Worm (Caenorhabditis elegans): ENCODE measurements around the gene K02F3.9.

K02F3.9 gene

DNA sequence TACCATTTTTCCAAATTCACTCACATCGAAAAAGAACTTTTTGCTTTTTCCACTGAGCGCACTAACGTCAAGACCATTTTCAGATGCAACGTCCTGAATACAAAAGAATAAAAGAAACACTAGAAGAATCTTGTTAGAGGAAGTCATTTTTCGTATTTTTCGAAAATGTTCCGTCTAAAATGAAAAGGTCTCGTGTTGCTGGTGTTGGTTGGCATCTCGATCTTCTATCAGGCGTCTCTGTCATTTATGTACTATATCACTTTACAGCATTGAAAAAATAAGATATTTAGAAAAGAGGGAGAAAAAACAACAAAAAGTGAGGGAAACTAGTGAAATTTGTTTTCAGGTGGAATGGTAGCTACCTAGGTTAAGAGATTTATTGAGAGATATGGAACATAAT lies at the start of gene K02F3.9:
Gene K02F3.9, minus strand, starts transcription at position 190 of the 400 bp plus-strand sequence.
- peak; percentile 18 for TF ChIP-seq nhr-71 (tag; optimal IDR thresholded peaks at IDR 0.05)
- TF ChIP-seq xbp-1 (tag; optimal IDR thresholded peaks at IDR 0.05), result no peak
- TF ChIP-seq lin-14 (GFP tag; optimal IDR thresholded peaks at IDR 0.05), result peak; percentile 35
- no peak for TF ChIP-seq nhr-12 (tag; optimal IDR thresholded peaks at IDR 0.05)
- no peak for TF ChIP-seq nhr-11 (tag; optimal IDR thresholded peaks at IDR 0.05)
- no peak for TF ChIP-seq sox-4 (tag; optimal IDR thresholded peaks at IDR 0.05)
- TF ChIP-seq rnt-1 (tag; optimal IDR thresholded peaks at IDR 0.05), result peak; percentile 23
- no peak for TF ChIP-seq nhr-19 (GFP tag; conservative IDR thresholded peaks at IDR 0.05)
- peak; percentile 1 for TF ChIP-seq nhr-85 (tag)
- peak; percentile 3 for TF ChIP-seq mep-1 (tag; optimal IDR thresholded peaks at IDR 0.05)
- peak; percentile 93 for TF ChIP-seq pag-3 (tag; optimal IDR thresholded peaks at IDR 0.05; ENCODE audit: borderline replicate concordance, insufficient read depth)
- TF ChIP-seq lin-13 (GFP tag; optimal IDR thresholded peaks at IDR 0.05), result no peak
- no peak for TF ChIP-seq alr-1 (tag; optimal IDR thresholded peaks at IDR 0.05; ENCODE audit: borderline replicate concordance)

DNA sequence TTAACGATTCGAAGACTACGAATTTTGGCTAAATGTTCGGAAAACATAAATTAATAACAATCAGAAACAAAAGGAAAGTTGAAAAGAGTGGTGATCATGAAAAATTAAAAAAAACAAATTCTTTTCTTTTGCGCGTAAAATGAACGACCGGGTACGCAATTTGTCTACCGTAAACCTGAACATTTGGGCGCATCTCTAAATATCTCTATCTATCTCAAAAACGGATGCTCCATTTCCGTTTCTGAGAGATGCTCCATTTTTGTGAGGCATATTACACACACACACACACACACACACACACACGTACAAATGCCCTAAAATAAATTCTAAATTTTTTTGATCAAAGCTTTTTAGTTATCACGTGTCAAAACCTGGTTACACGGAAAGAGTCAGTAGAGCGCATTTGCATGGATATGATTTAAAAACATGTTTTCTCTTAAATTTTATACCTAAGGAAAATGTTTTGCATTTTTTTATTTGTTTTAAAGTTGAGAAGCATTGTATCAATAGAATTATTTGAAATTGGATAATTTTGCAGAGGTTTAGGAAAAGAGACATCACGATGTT lies 47.9 kb upstream of the K02F3.9 start:
- TF ChIP-seq zip-4 (GFP tag; optimal IDR thresholded peaks at IDR 0.05) (no peak), snpc-4 (tag; optimal IDR thresholded peaks at IDR 0.05) (no peak), swsn-7 (tag; optimal IDR thresholded peaks at IDR 0.05) (no peak), hlh-17 (GFP tag; optimal IDR thresholded peaks at IDR 0.05; ENCODE audit: borderline replicate concordance) (no peak), nhr-47 (tag; optimal IDR thresholded peaks at IDR 0.05) (peak; percentile 1), elt-2 (tag; optimal IDR thresholded peaks at IDR 0.05) (no peak), tbx-2 (tag; optimal IDR thresholded peaks at IDR 0.05) (no peak), ets-5 (GFP tag; IDR thresholded peaks at IDR 0.05) (no peak), skn-1 (tag; optimal IDR thresholded peaks at IDR 0.05) (peak; percentile 0), hlh-4 (tag; optimal IDR thresholded peaks at IDR 0.05) (no peak), egl-27 (tag; optimal IDR thresholded peaks at IDR 0.05) (no peak), mef-2 (tag; optimal IDR thresholded peaks at IDR 0.05) (no peak), nhr-76 (tag; optimal IDR thresholded peaks at IDR 0.05) (no peak), isw-1 (GFP tag; IDR thresholded peaks at IDR 0.05) (no peak), nhr-12 (tag; optimal IDR thresholded peaks at IDR 0.05) (no peak), nhr-85 (tag) (peak; percentile 7), egl-13 (tag; optimal IDR thresholded peaks at IDR 0.05) (peak; percentile 29), nhr-90 (tag; optimal IDR thresholded peaks at IDR 0.05; ENCODE audit: poor library complexity) (no peak), mab-9 (GFP tag; IDR thresholded peaks at IDR 0.05) (no peak), lin-13 (GFP tag; optimal IDR thresholded peaks at IDR 0.05) (no peak), lir-3 (tag; optimal IDR thresholded peaks at IDR 0.05; ENCODE audit: poor library complexity) (no peak), tlp-1 (tag; optimal IDR thresholded peaks at IDR 0.05) (no peak), sup-37 (GFP tag; optimal IDR thresholded peaks at IDR 0.05) (no peak), fkh-8 (tag; optimal IDR thresholded peaks at IDR 0.05) (peak; percentile 59), zag-1 (tag; optimal IDR thresholded peaks at IDR 0.05) (no peak), elt-3 (tag; optimal IDR thresholded peaks at IDR 0.05) (no peak), nhr-84 (tag; optimal IDR thresholded peaks at IDR 0.05) (no peak), dpl-1 (GFP tag; optimal IDR thresholded peaks at IDR 0.05) (peak in 1 of 3 experiments; percentile 45), mdl-1 (tag; optimal IDR thresholded peaks at IDR 0.05) (peak in 1 of 2 experiments; percentile 1), snu-23 (GFP tag; optimal IDR thresholded peaks at IDR 0.05) (no peak), blmp-1 (tag; optimal IDR thresholded peaks at IDR 0.05) (no peak), grh-1 (GFP tag; IDR thresholded peaks at IDR 0.05) (no peak), efl-1 (optimal IDR thresholded peaks at IDR 0.05) (peak in 1 of 2 experiments; percentile 7), efl-1 (GFP tag; optimal IDR thresholded peaks at IDR 0.05 in 1 of 2) (peak; percentile 16 to 28), C16A3.4 (tag; optimal IDR thresholded peaks at IDR 0.05) (no peak), efl-3 (GFP tag; optimal IDR thresholded peaks at IDR 0.05) (no peak), lsy-2 (tag; optimal IDR thresholded peaks at IDR 0.05) (peak; percentile 49 to 73), nhr-28 (tag; optimal IDR thresholded peaks at IDR 0.05) (no peak), nhr-71 (tag; optimal IDR thresholded peaks at IDR 0.05) (peak; percentile 37)
